Worm (Caenorhabditis elegans) whole organism, late embryonic: Measurements from ENCODE around the gene Y48A6B.3.

Experiments used
- T23F11.4 ChIP-seq: fragments of 200-800 bp; sonication (Bioruptor generic); optimal IDR thresholded peaks from 2 replicates; lab custom pipeline; 2018; ENCODE audit warnings: mild to moderate bottlenecking, missing genetic modification characterization, missing compliant biosample characterization
- Y22D7AL.16 ChIP-seq: sonication (generic microtip); optimal IDR thresholded peaks from 2 replicates; lab custom pipeline; 2016; ENCODE audit warnings: missing genetic modification characterization, missing compliant biosample characterization
- ama-1 ChIP-seq: fragments of 150-350 bp; optimal IDR thresholded peaks from 2 replicates; lab custom pipeline; 2014
- ceh-45 ChIP-seq: fragments of 200-800 bp; sonication (Bioruptor generic); IDR thresholded peaks from 2 replicates; pipeline ENCODE4 v1.3.6; 2022; ENCODE audit warnings: missing genetic modification reagents, missing genetic modification characterization, missing compliant biosample characterization
- dmd-4 ChIP-seq: sonication (generic microtip); optimal IDR thresholded peaks from 2 replicates; lab custom pipeline; 2016; ENCODE audit warnings: borderline replicate concordance, missing genetic modification characterization, missing compliant biosample characterization
- fkh-10 ChIP-seq: fragments of 150-350 bp; optimal IDR thresholded peaks from 2 replicates; lab custom pipeline; 2014; ENCODE audit warnings: missing biosample characterization, missing genetic modification reagents, missing genetic modification characterization
- fkh-6 ChIP-seq: sonication (generic microtip); optimal IDR thresholded peaks from 2 replicates; lab custom pipeline; 2016; ENCODE audit warnings: missing genetic modification characterization, missing compliant biosample characterization
- lin-11 ChIP-seq: fragments of 200-800 bp; sonication (Bioruptor generic); optimal IDR thresholded peaks from 2 replicates; lab custom pipeline; 2018; ENCODE audit warnings: mild to moderate bottlenecking, missing genetic modification characterization, missing compliant biosample characterization
- nfya-1 ChIP-seq: sonication (generic microtip); optimal IDR thresholded peaks from 2 replicates; lab custom pipeline; 2017; ENCODE audit warnings: missing genetic modification characterization, mild to moderate bottlenecking, missing compliant biosample characterization, antibody characterized with exemption, moderate library complexity
- unc-3 ChIP-seq, 2 experiments: fragments of 200-800 bp in 1 of 2; sonication (Bioruptor generic) in 1 of 2; sonication (generic microtip) in 1 of 2; conservative IDR thresholded peaks in 1 of 2; optimal IDR thresholded peaks in 1 of 2; 2 replicates each; pipeline versions ENCODE4 v1.3.6 to Lab custom; 2016 to 2022; ENCODE audit warnings: missing compliant biosample characterization in 2 of 2, missing genetic modification characterization in 2 of 2, missing genetic modification reagents in 1 of 2
- ztf-16 ChIP-seq: sonication (generic microtip); optimal IDR thresholded peaks from 2 replicates; lab custom pipeline; 2017; ENCODE audit warnings: missing genetic modification characterization, missing compliant biosample characterization

- TF ChIP-seq dmd-4, result no peak
- TF ChIP-seq T23F11.4 (GFP tag; lab: Kevin White, UChicago), result no peak
- TF ChIP-seq fkh-6, result no peak
- TF ChIP-seq unc-3 (GFP tag; conservative IDR thresholded peaks at IDR 0.05; lab: Robert Waterston, UW), result no peak
- no peak for TF ChIP-seq unc-3 (tag; optimal IDR thresholded peaks at IDR 0.05; lab: Kevin White, UChicago)
- no peak for TF ChIP-seq ama-1
- no peak for TF ChIP-seq nfya-1 (tag; lab: Kevin White, UChicago)
- TF ChIP-seq Y22D7AL.16 (tag; lab: Kevin White, UChicago), result no peak
- TF ChIP-seq ztf-16 (tag; lab: Kevin White, UChicago), result no peak
- no peak for TF ChIP-seq lin-11 (tag; lab: Kevin White, UChicago)
- TF ChIP-seq fkh-10 (GFP tag; lab: Kevin White, UChicago), result no peak
- TF ChIP-seq ceh-45 (GFP tag; lab: Robert Waterston, UW), result no peak
Observed at ce11 chrIII:11008869-11009268, 847 bp downstream of the Y48A6B.3 start, which contains the start of gene exos-1.
